Worm (Caenorhabditis elegans): ENCODE results near the gene fbxc-22.

Gene fbxc-22

DNA sequence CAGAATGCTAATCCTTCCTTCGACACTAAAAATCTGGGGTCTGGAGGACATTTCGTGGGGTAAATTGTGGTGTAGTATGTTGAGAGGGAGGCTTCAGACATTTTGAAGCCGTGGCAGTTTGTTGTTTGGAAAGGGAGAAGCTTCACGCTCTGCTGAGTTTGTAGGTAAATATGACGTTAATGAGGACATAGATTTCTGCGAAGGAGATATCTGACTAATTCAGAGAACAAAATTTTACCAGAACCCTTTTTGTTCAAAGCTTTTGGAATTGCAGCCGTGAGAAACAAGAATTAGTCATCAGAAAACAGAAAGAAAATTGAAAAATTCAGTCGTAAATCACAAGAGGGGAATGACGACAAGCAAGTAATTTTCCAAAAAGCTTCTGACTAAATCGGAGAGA lies 50.4 kb downstream of the fbxc-22 start, which contains the start of gene srh-72:
Gene srh-72, minus strand, starts transcription at position 101 of the 400 bp plus-strand sequence.
- TF ChIP-seq daf-8 (GFP tag; IDR thresholded peaks at IDR 0.05) (no peak), mdl-1 (tag; optimal IDR thresholded peaks at IDR 0.05) (no peak), attf-4 (tag; optimal IDR thresholded peaks at IDR 0.05) (no peak), lin-1 (GFP tag; IDR thresholded peaks at IDR 0.05) (no peak), lsy-2 (tag; optimal IDR thresholded peaks at IDR 0.05) (no peak), Y75B8A.6 (GFP tag; IDR thresholded peaks at IDR 0.05) (no peak), unc-39 (tag; optimal IDR thresholded peaks at IDR 0.05) (no peak)

Measured in whole organism, L4 larva.